Worm (Caenorhabditis elegans) whole organism, L2 larva: ENCODE results near the gene Y45G5AM.4.
A peak's percentile ranks its signal among the peaks of the same experiment; 100 is the strongest.

ENCODE experiments used
- C34F6.9 ChIP-seq: fragments of 150-350 bp; optimal IDR thresholded peaks from 2 replicates; lab custom pipeline; 2014; ENCODE audit warnings: missing biosample characterization, missing genetic modification characterization
- F13H6.1 ChIP-seq: sonication (generic microtip); optimal IDR thresholded peaks from 2 replicates; lab custom pipeline; 2016; ENCODE audit warnings: missing genetic modification characterization, missing compliant biosample characterization
- R02D3.7 ChIP-seq: fragments of 150-350 bp; optimal IDR thresholded peaks from 2 replicates; lab custom pipeline; 2014; ENCODE audit warnings: missing biosample characterization, missing genetic modification characterization
- Y55F3AM.14 ChIP-seq: fragments of 200-800 bp; sonication (Bioruptor generic); optimal IDR thresholded peaks from 2 replicates; lab custom pipeline; 2018; ENCODE audit warnings: mild to moderate bottlenecking, missing genetic modification characterization, missing compliant biosample characterization
- ZK546.5 ChIP-seq: sonication (generic microtip); optimal IDR thresholded peaks from 2 replicates; lab custom pipeline; 2017; ENCODE audit warnings: missing biosample characterization, missing genetic modification characterization
- alr-1 ChIP-seq: fragments of 150-350 bp; optimal IDR thresholded peaks from 2 replicates; lab custom pipeline; 2014; ENCODE audit warnings: missing biosample characterization, missing genetic modification characterization
- aly-2 ChIP-seq: fragments of 150-350 bp; optimal IDR thresholded peaks from 2 replicates; lab custom pipeline; 2014; ENCODE audit warnings: missing biosample characterization, missing genetic modification characterization
- ama-1 ChIP-seq: fragments of 150-350 bp; optimal IDR thresholded peaks from 2 replicates; lab custom pipeline; 2018; ENCODE audit warnings: inconsistent platforms
- blmp-1 ChIP-seq: sonication (generic microtip); optimal IDR thresholded peaks from 2 replicates; lab custom pipeline; 2017; ENCODE audit warnings: missing genetic modification characterization, mild to moderate bottlenecking, missing compliant biosample characterization, antibody characterized with exemption, moderate library complexity; ENCODE audit not compliant: insufficient read depth
- ceh-16 ChIP-seq: fragments of 150-350 bp; optimal IDR thresholded peaks from 2 replicates; lab custom pipeline; 2014; ENCODE audit warnings: missing biosample characterization, missing genetic modification characterization
- ceh-82 ChIP-seq: fragments of 150-350 bp; optimal IDR thresholded peaks from 2 replicates; lab custom pipeline; 2014; ENCODE audit warnings: missing biosample characterization, missing genetic modification characterization
- crh-2 ChIP-seq: sonication (generic microtip); optimal IDR thresholded peaks from 2 replicates; lab custom pipeline; 2017; ENCODE audit warnings: missing biosample characterization, missing genetic modification characterization
- dmd-4 ChIP-seq: sonication (generic microtip); optimal IDR thresholded peaks from 2 replicates; lab custom pipeline; 2017; ENCODE audit warnings: missing biosample characterization, missing genetic modification characterization
- egl-27 ChIP-seq: sonication (generic microtip); optimal IDR thresholded peaks from 3 replicates; lab custom pipeline; 2017; ENCODE audit warnings: missing biosample characterization, missing genetic modification reagents, missing genetic modification characterization
- elt-1 ChIP-seq: fragments of 150-350 bp; optimal IDR thresholded peaks from 2 replicates; lab custom pipeline; 2014; ENCODE audit warnings: missing biosample characterization, missing genetic modification characterization
- elt-3 ChIP-seq: sonication (generic microtip); optimal IDR thresholded peaks from 2 replicates; lab custom pipeline; 2017; ENCODE audit warnings: missing biosample characterization, missing genetic modification characterization
- fos-1 ChIP-seq: fragments of 150-350 bp; optimal IDR thresholded peaks from 2 replicates; lab custom pipeline; 2014; ENCODE audit warnings: missing biosample characterization, missing genetic modification characterization
- gmeb-1 ChIP-seq: fragments of 150-350 bp; optimal IDR thresholded peaks from 2 replicates; lab custom pipeline; 2014; ENCODE audit warnings: missing biosample characterization, missing genetic modification characterization
- lin-11 ChIP-seq: fragments of 150-350 bp; sonication (generic microtip); optimal IDR thresholded peaks from 2 replicates; lab custom pipeline; 2014; ENCODE audit warnings: missing biosample characterization, missing genetic modification characterization, inconsistent platforms, mixed read lengths
- lin-13 ChIP-seq: fragments of 150-350 bp; optimal IDR thresholded peaks from 2 replicates; lab custom pipeline; 2014; ENCODE audit warnings: missing biosample characterization, missing genetic modification reagents, missing genetic modification characterization
- lin-39 ChIP-seq: fragments of 150-350 bp; optimal IDR thresholded peaks from 2 replicates; lab custom pipeline; 2014; ENCODE audit warnings: missing biosample characterization, missing genetic modification reagents, missing genetic modification characterization
- lsy-2 ChIP-seq, 2 experiments: fragments of 150-350 bp in 1 of 2; sonication (generic microtip) in 1 of 2; optimal IDR thresholded peaks; 2 replicates each; lab custom pipeline; 2014 to 2017; ENCODE audit warnings: missing biosample characterization in 2 of 2, missing genetic modification characterization in 2 of 2
- mab-5 ChIP-seq: fragments of 150-350 bp; optimal IDR thresholded peaks from 2 replicates; lab custom pipeline; 2014; ENCODE audit warnings: missing biosample characterization, missing genetic modification characterization
- mbf-1 ChIP-seq: sonication (generic microtip); optimal IDR thresholded peaks from 2 replicates; lab custom pipeline; 2017; ENCODE audit warnings: missing biosample characterization, missing genetic modification characterization
- mdl-1 ChIP-seq, 2 experiments: fragments of 150-350 bp in 1 of 2; sonication (generic microtip) in 1 of 2; optimal IDR thresholded peaks; 2 replicates each; lab custom pipeline; 2017; ENCODE audit warnings: missing biosample characterization in 2 of 2, missing genetic modification characterization in 2 of 2
- nhr-10 ChIP-seq: sonication (generic microtip); optimal IDR thresholded peaks from 2 replicates; lab custom pipeline; 2017; ENCODE audit warnings: missing biosample characterization, missing genetic modification characterization
- nhr-11 ChIP-seq: fragments of 150-350 bp; optimal IDR thresholded peaks from 2 replicates; lab custom pipeline; 2014; ENCODE audit warnings: missing biosample characterization, missing genetic modification characterization
- nhr-12 ChIP-seq: fragments of 150-350 bp; optimal IDR thresholded peaks from 2 replicates; lab custom pipeline; 2014; ENCODE audit warnings: missing biosample characterization, missing genetic modification characterization
- nhr-129 ChIP-seq: fragments of 150-350 bp; optimal IDR thresholded peaks from 2 replicates; lab custom pipeline; 2014; ENCODE audit warnings: missing biosample characterization, missing genetic modification characterization
- nhr-21 ChIP-seq: fragments of 150-350 bp; optimal IDR thresholded peaks from 2 replicates; lab custom pipeline; 2014; ENCODE audit warnings: missing biosample characterization, missing genetic modification characterization
- nhr-23 ChIP-seq: fragments of 150-350 bp; optimal IDR thresholded peaks from 2 replicates; lab custom pipeline; 2014; ENCODE audit warnings: missing biosample characterization, missing genetic modification reagents, missing genetic modification characterization
- nhr-237 ChIP-seq: fragments of 150-350 bp; optimal IDR thresholded peaks from 2 replicates; lab custom pipeline; 2014; ENCODE audit warnings: missing biosample characterization, missing genetic modification characterization
- nhr-25 ChIP-seq: fragments of 150-350 bp; sonication (generic microtip); optimal IDR thresholded peaks from 3 replicates; lab custom pipeline; 2014; ENCODE audit warnings: missing biosample characterization, missing genetic modification characterization
- nhr-6 ChIP-seq: fragments of 150-350 bp; optimal IDR thresholded peaks from 2 replicates; lab custom pipeline; 2014; ENCODE audit warnings: missing biosample characterization, missing genetic modification characterization
- nhr-77 ChIP-seq: fragments of 150-350 bp; optimal IDR thresholded peaks from 2 replicates; lab custom pipeline; 2014; ENCODE audit warnings: missing biosample characterization, missing genetic modification characterization
- peb-1 ChIP-seq: fragments of 150-350 bp; optimal IDR thresholded peaks from 2 replicates; lab custom pipeline; 2014; ENCODE audit warnings: missing biosample characterization, missing genetic modification characterization
- sem-4 ChIP-seq: fragments of 150-350 bp; optimal IDR thresholded peaks from 2 replicates; lab custom pipeline; 2014; ENCODE audit warnings: missing biosample characterization, missing genetic modification reagents, missing genetic modification characterization
- skn-1 ChIP-seq: sonication (generic microtip); optimal IDR thresholded peaks from 2 replicates; lab custom pipeline; 2017; ENCODE audit warnings: missing biosample characterization, missing genetic modification characterization
- sma-3 ChIP-seq: sonication (generic microtip); optimal IDR thresholded peaks from 2 replicates; lab custom pipeline; 2016; ENCODE audit warnings: missing genetic modification reagents, missing genetic modification characterization, missing compliant biosample characterization
- sma-9 ChIP-seq, 2 experiments: fragments of 150-350 bp in 1 of 2; sonication (generic microtip) in 1 of 2; optimal IDR thresholded peaks; 2 replicates each; lab custom pipeline; 2014 to 2016; ENCODE audit warnings: missing genetic modification characterization in 2 of 2, mild to moderate bottlenecking in 1 of 2, missing biosample characterization in 1 of 2, missing compliant biosample characterization in 1 of 2, missing genetic modification reagents in 1 of 2, moderate library complexity in 1 of 2
- snpc-4 ChIP-seq: fragments of 150-350 bp; optimal IDR thresholded peaks from 2 replicates; lab custom pipeline; 2014; ENCODE audit warnings: missing biosample characterization, missing genetic modification characterization
- unc-39 ChIP-seq: fragments of 150-350 bp; optimal IDR thresholded peaks from 2 replicates; lab custom pipeline; 2014; ENCODE audit warnings: missing biosample characterization, missing genetic modification characterization
- unc-55 ChIP-seq: fragments of 150-350 bp; sonication (generic microtip); optimal IDR thresholded peaks from 3 replicates; lab custom pipeline; 2014; ENCODE audit warnings: missing biosample characterization, missing genetic modification reagents, missing genetic modification characterization
- unc-62 ChIP-seq: fragments of 150-350 bp; optimal IDR thresholded peaks from 2 replicates; lab custom pipeline; 2014; ENCODE audit warnings: missing biosample characterization, missing genetic modification reagents, missing genetic modification characterization
- zag-1 ChIP-seq: fragments of 150-350 bp; optimal IDR thresholded peaks from 2 replicates; lab custom pipeline; 2014; ENCODE audit warnings: missing biosample characterization, missing genetic modification characterization
- ztf-1 ChIP-seq: fragments of 200-800 bp; sonication (Bioruptor generic); conservative IDR thresholded peaks from 2 replicates; pipeline ENCODE4 v1.3.6; 2022; ENCODE audit warnings: missing genetic modification characterization, missing compliant biosample characterization
- ztf-11 ChIP-seq: sonication (generic microtip); optimal IDR thresholded peaks from 2 replicates; lab custom pipeline; 2017; ENCODE audit warnings: missing biosample characterization, missing genetic modification characterization
- ztf-4 ChIP-seq: fragments of 150-350 bp; optimal IDR thresholded peaks from 2 replicates; lab custom pipeline; 2014; ENCODE audit warnings: missing biosample characterization, missing genetic modification characterization

The Y45G5AM.4 gene

ce11 chrV:4134728-4135127, 28.3 kb upstream of the Y45G5AM.4 start, which contains the start of gene lgc-1:
lgc-1 (plus strand) TSS chrV:4135028.
- no peak for TF ChIP-seq gmeb-1
- TF ChIP-seq ztf-1 (GFP tag; lab: Robert Waterston, UW) = no peak
- no peak for TF ChIP-seq elt-3 (tag; lab: Kevin White, UChicago)
- TF ChIP-seq C34F6.9 (tag; lab: Kevin White, UChicago) = no peak
- no peak for TF ChIP-seq nhr-25
- no peak for TF ChIP-seq alr-1 (tag; lab: Kevin White, UChicago)
- no peak for TF ChIP-seq mbf-1
- no peak for TF ChIP-seq lin-11 (tag; lab: Kevin White, UChicago)
- TF ChIP-seq ceh-82 (tag; lab: Kevin White, UChicago) = no peak
- TF ChIP-seq sma-3 (GFP tag; lab: Kevin White, UChicago) = no peak
- no peak for TF ChIP-seq F13H6.1
- TF ChIP-seq lin-13 (GFP tag; lab: Kevin White, UChicago) = no peak
- TF ChIP-seq fos-1 = no peak

- TF ChIP-seq nhr-23 (tag; lab: Kevin White, UChicago) (no peak), unc-55 (no peak), nhr-21 (no peak), nhr-77 (no peak), alr-1 (tag; lab: Kevin White, UChicago) (no peak), lsy-2 (tag; optimal IDR thresholded peaks at IDR 0.05; lab: Kevin White, UChicago) (no peak), dmd-4 (tag; lab: Kevin White, UChicago) (no peak), elt-1 (no peak)
Measured at ce11 chrV:4138688-4139087, 24.3 kb upstream of the Y45G5AM.4 start, which contains the start of gene lgc-29. lgc-29 (plus strand) TSS chrV:4138988.

ce11 chrV:4143034-4143433, 20.0 kb upstream of the Y45G5AM.4 start:
- TF ChIP-seq alr-1 (tag; lab: Kevin White, UChicago) (no peak), blmp-1 (peak; percentile 27), sma-3 (GFP tag; lab: Kevin White, UChicago) (peak; percentile 78), egl-27 (tag; lab: Kevin White, UChicago) (peak; percentile 54), fos-1 (peak; percentile 40), R02D3.7 (tag; lab: Kevin White, UChicago) (no peak), lsy-2 (tag; optimal IDR thresholded peaks at IDR 0.05; lab: Kevin White, UChicago) (peak; percentile 53 to 90), mdl-1 (tag; optimal IDR thresholded peaks at IDR 0.05; lab: Kevin White, UChicago) (peak in 1 of 2 experiments; percentile 33), F13H6.1 (peak; percentile 76), mbf-1 (no peak), lin-39 (no peak), unc-39 (no peak), ceh-16 (tag; lab: Kevin White, UChicago) (no peak), lin-13 (GFP tag; lab: Kevin White, UChicago) (peak; percentile 78), ztf-4 (tag; lab: Kevin White, UChicago) (peak; percentile 63), C34F6.9 (tag; lab: Kevin White, UChicago) (peak; percentile 95), peb-1 (tag; lab: Kevin White, UChicago) (no peak), nhr-6 (tag; lab: Kevin White, UChicago) (no peak), nhr-237 (no peak), zag-1 (peak; percentile 40), elt-1 (no peak), nhr-11 (tag; lab: Kevin White, UChicago) (no peak), unc-55 (peak; percentile 77), Y55F3AM.14 (GFP tag; lab: Kevin White, UChicago) (peak; percentile 69), sma-9 (GFP tag; optimal IDR thresholded peaks at IDR 0.05; lab: Kevin White, UChicago) (peak; percentile 89), sma-9 (tag; optimal IDR thresholded peaks at IDR 0.05; lab: Kevin White, UChicago) (no peak), ama-1 (lab: Kevin White, UChicago) (no peak), nhr-25 (peak; percentile 91), nhr-21 (peak; percentile 72), nhr-129 (peak; percentile 60), sem-4 (tag; lab: Kevin White, UChicago) (peak; percentile 73), ztf-11 (tag; lab: Kevin White, UChicago) (no peak), nhr-10 (tag; lab: Kevin White, UChicago) (no peak), ZK546.5 (tag; lab: Kevin White, UChicago) (no peak), skn-1 (tag; lab: Kevin White, UChicago) (no peak), nhr-23 (tag; lab: Kevin White, UChicago) (no peak), dmd-4 (tag; lab: Kevin White, UChicago) (no peak), mab-5 (tag; lab: Kevin White, UChicago) (peak; percentile 82), nhr-12 (no peak), lin-11 (tag; lab: Kevin White, UChicago) (peak; percentile 38), ceh-82 (tag; lab: Kevin White, UChicago) (no peak), ztf-1 (GFP tag; lab: Robert Waterston, UW) (no peak), snpc-4 (tag; lab: Kevin White, UChicago) (peak; percentile 4), crh-2 (tag; lab: Kevin White, UChicago) (peak; percentile 87), aly-2 (no peak), unc-62 (no peak), gmeb-1 (peak; percentile 78), nhr-77 (no peak)
